Worm (Caenorhabditis elegans) whole organism, mixed stage, embryonic: Measurements from ENCODE around the gene nspf-2.

Source experiments
- bed-3 ChIP-seq: fragments of 200-800 bp; sonication (Bioruptor generic); optimal IDR thresholded peaks from 3 replicates; lab custom pipeline; 2018; ENCODE audit warnings: mild to moderate bottlenecking, missing genetic modification characterization, moderate library complexity, missing compliant biosample characterization
- drap-1 ChIP-seq: fragments of 200-800 bp; sonication (Bioruptor generic); optimal IDR thresholded peaks from 3 replicates; lab custom pipeline; 2018; ENCODE audit warnings: mild to moderate bottlenecking, missing genetic modification characterization, missing compliant biosample characterization
- elt-3 ChIP-seq: fragments of 150-350 bp; optimal IDR thresholded peaks from 2 replicates; lab custom pipeline; 2014; ENCODE audit warnings: missing biosample characterization, missing genetic modification characterization
- lin-32 ChIP-seq: fragments of 200-800 bp; sonication (Bioruptor generic); optimal IDR thresholded peaks from 2 replicates; lab custom pipeline; 2018; ENCODE audit warnings: mild to moderate bottlenecking, missing genetic modification characterization, missing compliant biosample characterization
- nhr-237 ChIP-seq: fragments of 150-350 bp; optimal IDR thresholded peaks from 2 replicates; lab custom pipeline; 2014; ENCODE audit warnings: missing biosample characterization, missing genetic modification characterization
- nhr-28 ChIP-seq: fragments of 150-350 bp; optimal IDR thresholded peaks from 2 replicates; lab custom pipeline; 2014; ENCODE audit warnings: missing biosample characterization, missing genetic modification characterization
- nhr-76 ChIP-seq: sonication (generic microtip); optimal IDR thresholded peaks from 2 replicates; lab custom pipeline; 2017; ENCODE audit warnings: missing biosample characterization, missing genetic modification characterization
- pha-4 ChIP-seq: fragments of 150-350 bp; optimal IDR thresholded peaks from 2 replicates; lab custom pipeline; 2018; ENCODE audit warnings: missing biosample characterization, missing genetic modification reagents, missing genetic modification characterization
- sem-2 ChIP-seq: fragments of 200-800 bp; sonication (Bioruptor generic); optimal IDR thresholded peaks from 2 replicates; lab custom pipeline; 2018; ENCODE audit warnings: mild to moderate bottlenecking, missing genetic modification characterization, missing compliant biosample characterization
- unc-39 ChIP-seq: fragments of 150-350 bp; optimal IDR thresholded peaks from 2 replicates; lab custom pipeline; 2014; ENCODE audit warnings: missing biosample characterization, missing genetic modification characterization
- unc-62 ChIP-seq: fragments of 150-350 bp; optimal IDR thresholded peaks from 2 replicates; lab custom pipeline; 2014; ENCODE audit warnings: missing biosample characterization, missing genetic modification reagents, missing genetic modification characterization
- ztf-11 ChIP-seq: fragments of 150-350 bp; optimal IDR thresholded peaks from 2 replicates; lab custom pipeline; 2014; ENCODE audit warnings: missing biosample characterization, missing genetic modification characterization

- TF ChIP-seq ztf-11 (tag; lab: Kevin White, UChicago) (no peak), pha-4 (no peak), bed-3 (GFP tag; lab: Kevin White, UChicago) (no peak), nhr-76 (tag; lab: Kevin White, UChicago) (no peak), sem-2 (GFP tag; lab: Kevin White, UChicago) (no peak), drap-1 (GFP tag; lab: Kevin White, UChicago) (no peak), lin-32 (GFP tag; lab: Kevin White, UChicago) (no peak), nhr-237 (tag; lab: Kevin White, UChicago) (no peak), unc-62 (GFP tag; lab: Kevin White, UChicago) (no peak), elt-3 (no peak), nhr-28 (no peak), unc-39 (no peak)
These were observed 3.9 kb upstream of the nspf-2 start for ce11 chrII:2684783-2685182.
